Worm (Caenorhabditis elegans): Measurements from ENCODE around the gene ZK1058.3.

ce11 chrIII:3926801-3927200, 8.1 kb downstream of the ZK1058.3 start:
- TF ChIP-seq ets-4 (tag; optimal IDR thresholded peaks at IDR 0.05) = no peak
- no peak for TF ChIP-seq unc-42 (tag; optimal IDR thresholded peaks at IDR 0.05)
- TF ChIP-seq ceh-30 (tag; optimal IDR thresholded peaks at IDR 0.05) = no peak
- TF ChIP-seq sdc-2 (tag; optimal IDR thresholded peaks at IDR 0.05) = no peak
- TF ChIP-seq pag-3 (tag; optimal IDR thresholded peaks at IDR 0.05; ENCODE audit: borderline replicate concordance) = no peak
- no peak for TF ChIP-seq C08G9.2 (tag; optimal IDR thresholded peaks at IDR 0.05)
